Worm (Caenorhabditis elegans) whole organism, L4/young adult: ENCODE measurements around the gene lin-40.

Experiments
- W03F9.2 ChIP-seq: fragments of 150-350 bp; optimal IDR thresholded peaks from 2 replicates; lab custom pipeline; 2014; ENCODE audit warnings: missing biosample characterization, missing genetic modification characterization
- him-1 ChIP-seq: sonication (generic microtip); optimal IDR thresholded peaks from 2 replicates; lab custom pipeline; 2016; ENCODE audit warnings: missing genotype, missing genetic modification reagents, missing genetic modification characterization, missing compliant biosample characterization

- TF ChIP-seq him-1 (tag; lab: Kevin White, UChicago) (no peak), W03F9.2 (tag; lab: Kevin White, UChicago) (no peak)
Observed at ce11 chrV:3668464-3668863, 36.3 kb upstream of the lin-40 start, which contains the start of gene Y39H10B.2.
